Worm (Caenorhabditis elegans) whole organism, L3 larva: ENCODE data around the gene sru-6.

Experiments
- R02D3.7 ChIP-seq: fragments of 150-350 bp; optimal IDR thresholded peaks from 2 replicates; lab custom pipeline; 2014; ENCODE audit warnings: missing biosample characterization, missing genetic modification characterization
- aly-2 ChIP-seq: fragments of 150-350 bp; optimal IDR thresholded peaks from 2 replicates; lab custom pipeline; 2014; ENCODE audit warnings: missing biosample characterization, missing genetic modification characterization
- ceh-16 ChIP-seq: sonication (generic microtip); optimal IDR thresholded peaks from 2 replicates; lab custom pipeline; 2017; ENCODE audit warnings: missing biosample characterization, missing genetic modification characterization
- ceh-9 ChIP-seq: sonication (generic microtip); optimal IDR thresholded peaks from 2 replicates; lab custom pipeline; 2018; ENCODE audit warnings: missing biosample characterization, missing genetic modification characterization
- egl-5 ChIP-seq: fragments of 150-350 bp; optimal IDR thresholded peaks from 2 replicates; lab custom pipeline; 2017; ENCODE audit warnings: missing biosample characterization, missing genetic modification reagents, missing genetic modification characterization, inconsistent platforms
- elt-1 ChIP-seq: fragments of 150-350 bp; optimal IDR thresholded peaks from 2 replicates; lab custom pipeline; 2014; ENCODE audit warnings: missing biosample characterization, missing genetic modification characterization
- elt-2 ChIP-seq: sonication (generic microtip); optimal IDR thresholded peaks from 2 replicates; lab custom pipeline; 2016; ENCODE audit warnings: missing genetic modification reagents, mild to moderate bottlenecking, missing genetic modification characterization, missing compliant biosample characterization
- eor-1 ChIP-seq, 2 experiments: fragments of 150-350 bp; optimal IDR thresholded peaks; 2 replicates each; lab custom pipeline; 2014 to 2018; ENCODE audit warnings: missing biosample characterization in 2 of 2, missing genetic modification characterization in 2 of 2
- fkh-10 ChIP-seq: sonication (generic microtip); optimal IDR thresholded peaks from 2 replicates; lab custom pipeline; 2017; ENCODE audit warnings: missing biosample characterization, missing genetic modification reagents, missing genetic modification characterization
- fkh-2 ChIP-seq: fragments of 150-350 bp; optimal IDR thresholded peaks from 2 replicates; lab custom pipeline; 2014; ENCODE audit warnings: missing biosample characterization, missing genetic modification reagents, missing genetic modification characterization
- fos-1 ChIP-seq: fragments of 150-350 bp; optimal IDR thresholded peaks from 2 replicates; lab custom pipeline; 2014; ENCODE audit warnings: missing biosample characterization, missing genetic modification characterization
- lin-39 ChIP-seq: fragments of 150-350 bp; optimal IDR thresholded peaks from 2 replicates; lab custom pipeline; 2018; ENCODE audit warnings: missing biosample characterization, missing genetic modification reagents, missing genetic modification characterization
- mml-1 ChIP-seq: fragments of 150-350 bp; sonication (generic microtip); optimal IDR thresholded peaks from 3 replicates; lab custom pipeline; 2014; ENCODE audit warnings: missing biosample characterization, missing genetic modification characterization
- nfya-1 ChIP-seq: sonication (generic microtip); optimal IDR thresholded peaks from 2 replicates; lab custom pipeline; 2017; ENCODE audit warnings: missing genetic modification characterization, mild to moderate bottlenecking, missing compliant biosample characterization, antibody characterized with exemption, moderate library complexity; ENCODE audit not compliant: insufficient read depth
- nhr-11 ChIP-seq: fragments of 150-350 bp; optimal IDR thresholded peaks from 2 replicates; lab custom pipeline; 2014; ENCODE audit warnings: missing biosample characterization, missing genetic modification characterization
- nhr-23 ChIP-seq: fragments of 150-350 bp; optimal IDR thresholded peaks from 2 replicates; lab custom pipeline; 2014; ENCODE audit warnings: missing biosample characterization, missing genetic modification reagents, missing genetic modification characterization
- nhr-237 ChIP-seq: fragments of 150-350 bp; optimal IDR thresholded peaks from 2 replicates; lab custom pipeline; 2014; ENCODE audit warnings: missing biosample characterization, missing genetic modification characterization
- pqm-1 ChIP-seq: fragments of 150-350 bp; optimal IDR thresholded peaks from 2 replicates; lab custom pipeline; 2017; ENCODE audit warnings: missing biosample characterization, missing genetic modification characterization, inconsistent platforms
- skn-1 ChIP-seq: fragments of 150-350 bp; optimal IDR thresholded peaks from 2 replicates; lab custom pipeline; 2014; ENCODE audit warnings: missing biosample characterization, missing genetic modification characterization
- unc-39 ChIP-seq: sonication (generic microtip); optimal IDR thresholded peaks from 4 replicates; lab custom pipeline; 2017; ENCODE audit warnings: missing biosample characterization, missing genetic modification characterization
- unc-62 ChIP-seq: fragments of 150-350 bp; sonication (generic microtip); optimal IDR thresholded peaks from 4 replicates; lab custom pipeline; 2014; ENCODE audit warnings: missing biosample characterization, missing genetic modification reagents, missing genetic modification characterization
- ztf-4 ChIP-seq: fragments of 150-350 bp; optimal IDR thresholded peaks from 2 replicates; lab custom pipeline; 2014; ENCODE audit warnings: missing biosample characterization, missing genetic modification characterization

sru-6 gene

ce11 chrIV:9537500-9537899 lies 47.1 kb downstream of the sru-6 start:
- TF ChIP-seq fkh-10 (GFP tag; lab: Kevin White, UChicago) (no peak), elt-1 (tag; lab: Kevin White, UChicago) (no peak), aly-2 (no peak), nhr-237 (tag; lab: Kevin White, UChicago) (no peak), ceh-16 (tag; lab: Kevin White, UChicago) (no peak), pqm-1 (tag; lab: Kevin White, UChicago) (peak; percentile 15), R02D3.7 (tag; lab: Kevin White, UChicago) (no peak), elt-2 (tag; lab: Kevin White, UChicago) (peak; percentile 79), egl-5 (tag; lab: Kevin White, UChicago) (no peak), fos-1 (no peak), ceh-9 (tag; lab: Kevin White, UChicago) (no peak)

- TF ChIP-seq fkh-2 (peak; percentile 87), skn-1 (tag; lab: Kevin White, UChicago) (no peak), unc-39 (tag; lab: Kevin White, UChicago) (no peak), nhr-23 (tag; lab: Kevin White, UChicago) (no peak), unc-62 (GFP tag; lab: Kevin White, UChicago) (peak; percentile 47), lin-39 (tag; lab: Kevin White, UChicago) (peak; percentile 44), egl-5 (tag; lab: Kevin White, UChicago) (peak; percentile 69)
Measured at ce11 chrIV:9538214-9538613, 47.8 kb downstream of the sru-6 start.

ce11 chrIV:9540342-9540856 lies 50.0 kb downstream of the sru-6 start, which contains the start of gene fbl-1:
TSS of gene fbl-1 (plus strand) at chrIV:9540806.
- no peak for TF ChIP-seq mml-1 (tag; lab: Kevin White, UChicago)
- TF ChIP-seq nfya-1 (tag; lab: Kevin White, UChicago): no peak
- no peak for TF ChIP-seq eor-1 (tag; optimal IDR thresholded peaks at IDR 0.05; lab: Kevin White, UChicago)
- no peak for TF ChIP-seq ztf-4 (tag; lab: Kevin White, UChicago)
- peak; percentile 90 for TF ChIP-seq elt-2 (tag; lab: Kevin White, UChicago)
- TF ChIP-seq pqm-1 (tag; lab: Kevin White, UChicago): peak; percentile 84
- no peak for TF ChIP-seq unc-39 (tag; lab: Kevin White, UChicago)
- no peak for TF ChIP-seq fkh-2
- no peak for TF ChIP-seq nhr-11
